Fruit fly (Drosophila melanogaster) whole organism, embryonic: ENCODE measurements around the gene Rh4.

Source experiments
- B-H1 ChIP-seq: fragments of 200-800 bp; sonication (Bioruptor generic); IDR thresholded peaks from 3 replicates; pipeline ENCODE4 v1.3.6; 2022; ENCODE audit warnings: missing biosample characterization, missing genetic modification characterization
- Bteb2 ChIP-seq: fragments of 200-800 bp; sonication (Bioruptor generic); optimal IDR thresholded peaks from 2 replicates; lab custom pipeline; 2016; ENCODE audit warnings: missing biosample characterization, missing genetic modification characterization
- CG10267 ChIP-seq: fragments of 200-800 bp; sonication (Bioruptor generic); optimal IDR thresholded peaks from 2 replicates; lab custom pipeline; 2018; ENCODE audit warnings: missing biosample characterization, mild to moderate bottlenecking, missing genetic modification characterization, moderate library complexity
- CG10366 ChIP-seq: fragments of 200-800 bp; sonication (Bioruptor generic); IDR thresholded peaks from 2 replicates; pipeline ENCODE4 v1.3.6; 2022; ENCODE audit warnings: missing biosample characterization, missing genetic modification characterization
- CG11398 ChIP-seq: fragments of 200-800 bp; sonication (Bioruptor generic); optimal IDR thresholded peaks from 2 replicates; lab custom pipeline; 2016; ENCODE audit warnings: missing biosample characterization, missing genetic modification characterization
- CG11560 ChIP-seq: fragments of 200-800 bp; sonication (Bioruptor generic); IDR thresholded peaks from 3 replicates; pipeline ENCODE4 v1.3.6; 2022; ENCODE audit warnings: missing biosample characterization, missing genetic modification characterization
- CG12219 ChIP-seq: fragments of 200-800 bp; sonication (Bioruptor generic); optimal IDR thresholded peaks from 3 replicates; lab custom pipeline; 2018; ENCODE audit warnings: missing biosample characterization, mild to moderate bottlenecking, missing genetic modification characterization
- CG13894 ChIP-seq: fragments of 200-800 bp; sonication (Bioruptor generic); optimal IDR thresholded peaks from 3 replicates; lab custom pipeline; 2018; ENCODE audit warnings: missing biosample characterization, mild to moderate bottlenecking, missing genetic modification characterization, moderate library complexity
- CG14965 ChIP-seq: fragments of 200-800 bp; sonication (Bioruptor generic); optimal IDR thresholded peaks from 2 replicates; lab custom pipeline; 2016; ENCODE audit warnings: missing biosample characterization, missing genetic modification characterization, borderline replicate concordance
- CG15601 ChIP-seq: fragments of 200-800 bp; sonication (Bioruptor generic); optimal IDR thresholded peaks from 3 replicates; lab custom pipeline; 2019; ENCODE audit warnings: missing biosample characterization, mild to moderate bottlenecking, missing genetic modification characterization, moderate library complexity
- CG1832 ChIP-seq: fragments of 200-800 bp; sonication (Bioruptor generic); optimal IDR thresholded peaks from 2 replicates; lab custom pipeline; 2017; ENCODE audit warnings: missing biosample characterization, mild to moderate bottlenecking, missing genetic modification characterization, inconsistent platforms
- CG18599 ChIP-seq: fragments of 200-800 bp; sonication (Bioruptor generic); optimal IDR thresholded peaks from 3 replicates; lab custom pipeline; 2017; ENCODE audit warnings: missing biosample characterization, missing genetic modification characterization, mild to moderate bottlenecking, moderate library complexity, missing genetic modification reagents
- CG18764 ChIP-seq: fragments of 200-800 bp; sonication (Bioruptor generic); optimal IDR thresholded peaks from 3 replicates; lab custom pipeline; 2016; ENCODE audit warnings: missing biosample characterization, missing genetic modification characterization
- CG2202 ChIP-seq: fragments of 200-800 bp; sonication (Bioruptor generic); optimal IDR thresholded peaks from 2 replicates; lab custom pipeline; 2018; ENCODE audit warnings: missing biosample characterization, mild to moderate bottlenecking, missing genetic modification characterization
- CG34422 ChIP-seq: fragments of 200-800 bp; sonication (Bioruptor generic); IDR thresholded peaks from 3 replicates; pipeline ENCODE4 v1.3.6; 2022; ENCODE audit warnings: missing biosample characterization, missing genetic modification characterization
- CG3995 ChIP-seq: fragments of 200-800 bp; sonication (Bioruptor generic); optimal IDR thresholded peaks from 3 replicates; lab custom pipeline; 2016; ENCODE audit warnings: missing biosample characterization, missing genetic modification characterization
- CG4424 ChIP-seq: fragments of 200-800 bp; sonication (Bioruptor generic); optimal IDR thresholded peaks from 3 replicates; lab custom pipeline; 2016; ENCODE audit warnings: missing biosample characterization, missing genetic modification characterization
- CG5180 ChIP-seq: fragments of 200-800 bp; sonication (Bioruptor generic); optimal IDR thresholded peaks from 3 replicates; lab custom pipeline; 2017; ENCODE audit warnings: missing biosample characterization, missing genetic modification characterization, mild to moderate bottlenecking, moderate library complexity, missing genetic modification reagents
- CG5953 ChIP-seq: fragments of 200-800 bp; sonication (Bioruptor generic); IDR thresholded peaks from 2 replicates; pipeline ENCODE4 v1.3.6; 2022; ENCODE audit warnings: missing biosample characterization, missing genetic modification characterization
- CG6654 ChIP-seq: fragments of 200-800 bp; sonication (Bioruptor generic); optimal IDR thresholded peaks from 2 replicates; lab custom pipeline; 2017; ENCODE audit warnings: missing biosample characterization, mild to moderate bottlenecking, missing genetic modification characterization
- CG6689 ChIP-seq: fragments of 200-800 bp; sonication (Bioruptor generic); IDR thresholded peaks from 2 replicates; pipeline ENCODE4 v1.3.6; 2022; ENCODE audit warnings: missing biosample characterization, missing genetic modification characterization
- CG6854 ChIP-seq: fragments of 200-800 bp; sonication (Bioruptor generic); optimal IDR thresholded peaks from 3 replicates; lab custom pipeline; 2017; ENCODE audit warnings: missing biosample characterization, mild to moderate bottlenecking, missing genetic modification characterization
- CG8359 ChIP-seq: fragments of 200-800 bp; sonication (Bioruptor generic); optimal IDR thresholded peaks from 2 replicates; lab custom pipeline; 2017; ENCODE audit warnings: missing biosample characterization, mild to moderate bottlenecking, missing genetic modification characterization, borderline replicate concordance
- CG9215 ChIP-seq: fragments of 200-800 bp; sonication (Bioruptor generic); IDR thresholded peaks from 2 replicates; pipeline ENCODE4 v1.3.6; 2022; ENCODE audit warnings: missing biosample characterization, missing genetic modification characterization
- CoRest ChIP-seq: fragments of 200-800 bp; sonication (Bioruptor generic); optimal IDR thresholded peaks from 3 replicates; lab custom pipeline; 2018; ENCODE audit warnings: missing biosample characterization, mild to moderate bottlenecking, missing genetic modification characterization, moderate library complexity
- Fer3 ChIP-seq: fragments of 200-800 bp; sonication (Bioruptor generic); optimal IDR thresholded peaks from 2 replicates; lab custom pipeline; 2018; ENCODE audit warnings: missing biosample characterization, mild to moderate bottlenecking, missing genetic modification characterization, moderate library complexity
- HLH4C ChIP-seq: fragments of 200-800 bp; sonication (Bioruptor generic); IDR thresholded peaks from 3 replicates; pipeline ENCODE4 v1.3.6; 2022; ENCODE audit warnings: missing biosample characterization, missing genetic modification characterization; ENCODE audit not compliant: partially characterized antibody
- HLHmδ ChIP-seq: fragments of 200-800 bp; sonication (Bioruptor generic); optimal IDR thresholded peaks from 2 replicates; lab custom pipeline; 2018; ENCODE audit warnings: missing biosample characterization, mild to moderate bottlenecking, missing genetic modification characterization, moderate library complexity
- Hand ChIP-seq: fragments of 200-800 bp; sonication (Bioruptor generic); optimal IDR thresholded peaks from 2 replicates; lab custom pipeline; 2017; ENCODE audit warnings: mild to moderate bottlenecking, missing biosample characterization, missing genetic modification reagents, missing genetic modification characterization
- Max ChIP-seq: fragments of 200-800 bp; sonication (Bioruptor generic); optimal IDR thresholded peaks from 2 replicates; lab custom pipeline; 2016; ENCODE audit warnings: missing biosample characterization, mild to moderate bottlenecking, missing genetic modification characterization
- NC2β ChIP-seq: fragments of 200-800 bp; sonication (Bioruptor generic); optimal IDR thresholded peaks from 2 replicates; lab custom pipeline; 2016; ENCODE audit warnings: missing biosample characterization, missing genetic modification characterization
- NK7.1 ChIP-seq: fragments of 200-800 bp; sonication (Bioruptor generic); optimal IDR thresholded peaks from 3 replicates; lab custom pipeline; 2016; ENCODE audit warnings: missing biosample characterization, missing genetic modification characterization
- Opbp ChIP-seq: fragments of 200-800 bp; sonication (Bioruptor generic); IDR thresholded peaks from 3 replicates; pipeline ENCODE4 v1.3.6; 2022; ENCODE audit warnings: missing biosample characterization, missing genetic modification characterization; ENCODE audit not compliant: partially characterized antibody
- PHDP ChIP-seq: fragments of 200-800 bp; sonication (Bioruptor generic); optimal IDR thresholded peaks from 3 replicates; lab custom pipeline; 2018; ENCODE audit warnings: missing biosample characterization, mild to moderate bottlenecking, missing genetic modification characterization, moderate library complexity
- Rx ChIP-seq: fragments of 200-800 bp; sonication (Bioruptor generic); IDR thresholded peaks from 2 replicates; pipeline ENCODE4 v1.3.6; 2022; ENCODE audit warnings: missing biosample characterization, missing genetic modification characterization
- Six4 ChIP-seq: fragments of 200-800 bp; sonication (Bioruptor generic); optimal IDR thresholded peaks from 2 replicates; lab custom pipeline; 2016; ENCODE audit warnings: missing biosample characterization, missing genetic modification characterization
- Vsx1 ChIP-seq: fragments of 200-800 bp; sonication (Bioruptor generic); optimal IDR thresholded peaks from 2 replicates; lab custom pipeline; 2017; ENCODE audit warnings: missing biosample characterization, mild to moderate bottlenecking, missing genetic modification characterization, missing genetic modification reagents
- ara ChIP-seq: fragments of 200-800 bp; sonication (Bioruptor generic); IDR thresholded peaks from 2 replicates; pipeline ENCODE4 v1.3.6; 2022; ENCODE audit warnings: missing biosample characterization, missing genetic modification characterization
- br ChIP-seq: fragments of >200 bp; optimal IDR thresholded peaks from 2 replicates; lab custom pipeline; 2017
- chif ChIP-seq, 2 experiments: fragments of 200-800 bp; sonication (Bioruptor generic); optimal IDR thresholded peaks; 3 replicates each; lab custom pipeline; 2016; ENCODE audit warnings: missing biosample characterization in 2 of 2, missing genetic modification characterization in 2 of 2
- chm ChIP-seq: fragments of 200-800 bp; sonication (Bioruptor generic); IDR thresholded peaks from 2 replicates; pipeline ENCODE4 v1.3.6; 2022; ENCODE audit warnings: missing biosample characterization, missing genetic modification characterization
- chn ChIP-seq: fragments of 200-800 bp; sonication (Bioruptor generic); optimal IDR thresholded peaks from 2 replicates; lab custom pipeline; 2016; ENCODE audit warnings: missing biosample characterization, missing genetic modification characterization
- dysf ChIP-seq: fragments of 200-800 bp; sonication (Bioruptor generic); IDR thresholded peaks from 3 replicates; pipeline ENCODE4 v1.3.6; 2022; ENCODE audit warnings: missing biosample characterization, missing genetic modification characterization
- eyg ChIP-seq: fragments of 200-800 bp; sonication (Bioruptor generic); optimal IDR thresholded peaks from 3 replicates; lab custom pipeline; 2016; ENCODE audit warnings: missing biosample characterization, missing genetic modification characterization
- gsb-n ChIP-seq: fragments of 200-800 bp; sonication (Bioruptor generic); optimal IDR thresholded peaks from 3 replicates; lab custom pipeline; 2018; ENCODE audit warnings: missing biosample characterization, mild to moderate bottlenecking, missing genetic modification characterization
- kah ChIP-seq: fragments of 200-800 bp; sonication (Bioruptor generic); optimal IDR thresholded peaks from 2 replicates; lab custom pipeline; 2018; ENCODE audit warnings: missing biosample characterization, mild to moderate bottlenecking, missing genetic modification characterization
- nerfin-1 ChIP-seq: fragments of 200-800 bp; sonication (Bioruptor generic); optimal IDR thresholded peaks from 3 replicates; lab custom pipeline; 2019; ENCODE audit warnings: missing biosample characterization, mild to moderate bottlenecking, missing genetic modification characterization, moderate library complexity
- run ChIP-seq: fragments of 200-800 bp; sonication (Bioruptor generic); optimal IDR thresholded peaks from 3 replicates; lab custom pipeline; 2018; ENCODE audit warnings: missing biosample characterization, mild to moderate bottlenecking, missing genetic modification characterization
- schlank ChIP-seq: fragments of 200-800 bp; sonication (Bioruptor generic); optimal IDR thresholded peaks from 2 replicates; lab custom pipeline; 2018; ENCODE audit warnings: missing biosample characterization, mild to moderate bottlenecking, missing genetic modification characterization
- seq ChIP-seq: fragments of 200-800 bp; sonication (Bioruptor generic); IDR thresholded peaks from 2 replicates; pipeline ENCODE4 v1.3.6; 2022; ENCODE audit warnings: missing biosample characterization, missing genetic modification characterization

Gene Rh4

dm6 chr3L:16872487-16872955 lies 10.2 kb upstream of the Rh4 start (continued):
- TF ChIP-seq CG10267 (tag; lab: Kevin White, UChicago) (peak; percentile 54), CG12219 (GFP tag; lab: Kevin White, UChicago) (peak; percentile 76), eyg (GFP tag; lab: Kevin White, UChicago) (peak; percentile 53), CG15601 (tag; lab: Kevin White, UChicago) (peak; percentile 51), B-H1 (GFP tag; lab: Robert Waterston, UW) (peak; percentile 21; the same call in 1 of the 3 replicates), CG34422 (GFP tag; lab: Robert Waterston, UW) (no peak), HLH4C (GFP tag; lab: Robert Waterston, UW) (no peak), chn (GFP tag; lab: Kevin White, UChicago) (peak; percentile 35), run (tag; lab: Kevin White, UChicago) (peak; percentile 78), kah (GFP tag; lab: Kevin White, UChicago) (peak; percentile 60), Vsx1 (GFP tag; lab: Kevin White, UChicago) (peak; percentile 28), Bteb2 (GFP tag; lab: Kevin White, UChicago) (peak; percentile 69), br (lab: Kevin White, UChicago) (no peak), CG18764 (peak; percentile 39), nerfin-1 (tag; lab: Kevin White, UChicago) (peak; percentile 76), CG13894 (tag; lab: Kevin White, UChicago) (no peak), CoRest (peak; percentile 82), CG5953 (no peak; the same call in 1 of the 2 replicates), dysf (GFP tag; lab: Robert Waterston, UW) (peak; percentile 80), CG4424 (GFP tag; lab: Kevin White, UChicago) (peak; percentile 54), CG11398 (GFP tag; lab: Kevin White, UChicago) (peak; percentile 30), CG8359 (GFP tag; lab: Kevin White, UChicago) (peak; percentile 42), Fer3 (peak; percentile 67), Opbp (no peak), schlank (tag; lab: Kevin White, UChicago) (peak; percentile 22), CG9215 (GFP tag; lab: Robert Waterston, UW) (peak; percentile 35; the same call in 1 of the 2 replicates), CG11560 (0 out of 3 replicates have a peak, but pooled peaks have one; percentile 6), CG10366 (GFP tag; lab: Robert Waterston, UW) (0 out of 2 replicates have a peak, but pooled peaks have one; percentile 35), CG14965 (GFP tag; lab: Kevin White, UChicago) (no peak), CG6854 (GFP tag; lab: Kevin White, UChicago) (peak; percentile 72), Rx (peak; percentile 37; the same call in 1 of the 2 replicates), Max (GFP tag; lab: Kevin White, UChicago) (peak; percentile 57), NK7.1 (GFP tag; lab: Kevin White, UChicago) (peak; percentile 50), CG2202 (peak; percentile 49), chm (GFP tag; lab: Robert Waterston, UW) (no peak), NC2β (GFP tag; lab: Kevin White, UChicago) (peak; percentile 8), ara (peak; percentile 28; the same call in 1 of the 2 replicates), HLHmδ (GFP tag; lab: Kevin White, UChicago) (no peak), PHDP (tag; lab: Kevin White, UChicago) (peak; percentile 84), chif (GFP tag; optimal IDR thresholded peaks at IDR 0.05; lab: Kevin White, UChicago) (peak; percentile 47 to 57), CG1832 (GFP tag; lab: Kevin White, UChicago) (no peak), seq (GFP tag; lab: Robert Waterston, UW) (peak; percentile 54; the same call in 1 of the 2 replicates), Hand (GFP tag; lab: Kevin White, UChicago) (peak; percentile 40), CG6689 (peak; percentile 73), CG5180 (GFP tag; lab: Kevin White, UChicago) (peak; percentile 84), CG18599 (peak; percentile 73), CG3995 (GFP tag; lab: Kevin White, UChicago) (peak; percentile 41), CG6654 (GFP tag; lab: Kevin White, UChicago) (peak; percentile 31), gsb-n (tag; lab: Kevin White, UChicago) (peak; percentile 59), Six4 (no peak)
